Fruit fly (Drosophila melanogaster) whole organism, larva: ENCODE results near the gene CG45095.

Experiments
- noc ChIP-seq: fragments of 200-800 bp; sonication (Bioruptor generic); optimal IDR thresholded peaks from 3 replicates; lab custom pipeline; 2019; ENCODE audit warnings: missing biosample characterization, mild to moderate bottlenecking, missing genetic modification characterization, moderate library complexity

CG45095 gene

dm6 chr3R:25102253-25102652, at the start of gene CG45095:
TSS of gene CG45095 (plus strand) at chr3R:25102553.
- no peak for TF ChIP-seq noc (tag; lab: Kevin White, UChicago)

dm6 chr3R:25054451-25055188, 47.7 kb upstream of the CG45095 start, which contains the start of gene CG31109:
TSS of gene CG31109 (minus strand) at chr3R:25054653.
- peak; percentile 20 for TF ChIP-seq noc (tag; lab: Kevin White, UChicago)

dm6 chr3R:25056016-25056415, 46.3 kb upstream of the CG45095 start, which contains the start of the genes CG31111 and stac:
TSS of gene CG31111 (minus strand) at chr3R:25056177.
TSS of gene stac (plus strand) at chr3R:25056286.
- TF ChIP-seq noc (tag; lab: Kevin White, UChicago): no peak

dm6 chr3R:25056488-25057157, 45.7 kb upstream of the CG45095 start:
- no peak for TF ChIP-seq noc (tag; lab: Kevin White, UChicago)

- no peak for TF ChIP-seq noc (tag; lab: Kevin White, UChicago)
Measured at dm6 chr3R:25060462-25060861, 41.9 kb upstream of the CG45095 start.

- no peak for TF ChIP-seq noc (tag; lab: Kevin White, UChicago)
Measured at dm6 chr3R:25064907-25065841, 37.2 kb upstream of the CG45095 start, which contains the start of the genes veli and PQBP1. TSS of gene veli (minus strand) at chr3R:25065591. TSS of gene PQBP1 (plus strand) at chr3R:25065791.

- TF ChIP-seq noc (tag; lab: Kevin White, UChicago): no peak
Measured at dm6 chr3R:25066856-25067255, 35.5 kb upstream of the CG45095 start.

- TF ChIP-seq noc (tag; lab: Kevin White, UChicago): no peak
Measured at dm6 chr3R:25069569-25069968, 32.8 kb upstream of the CG45095 start, which contains the start of the genes Stt3B and CG11839. TSS of gene Stt3B (minus strand) at chr3R:25069637. TSS of gene CG11839 (plus strand) at chr3R:25069927.

dm6 chr3R:25070871-25071270, 31.5 kb upstream of the CG45095 start, which contains the start of gene CG11836:
TSS of gene CG11836 (plus strand) at chr3R:25071126.
- TF ChIP-seq noc (tag; lab: Kevin White, UChicago): no peak

- TF ChIP-seq noc (tag; lab: Kevin White, UChicago): no peak
Measured at dm6 chr3R:25074558-25074964, 27.8 kb upstream of the CG45095 start, which contains the start of the genes shams and CG11920. TSS of gene shams (minus strand) at chr3R:25074607. TSS of gene CG11920 (plus strand) at chr3R:25074877.

- no peak for TF ChIP-seq noc (tag; lab: Kevin White, UChicago)
Measured at dm6 chr3R:25077280-25077820, 25.0 kb upstream of the CG45095 start.

dm6 chr3R:25078665-25079064, 23.7 kb upstream of the CG45095 start:
- TF ChIP-seq noc (tag; lab: Kevin White, UChicago): no peak

dm6 chr3R:25080446-25080845, 21.9 kb upstream of the CG45095 start:
- TF ChIP-seq noc (tag; lab: Kevin White, UChicago): no peak

dm6 chr3R:25082348-25082747, 20.0 kb upstream of the CG45095 start, which contains the start of gene fd96Ca:
TSS of gene fd96Ca (plus strand) at chr3R:25082684.
- no peak for TF ChIP-seq noc (tag; lab: Kevin White, UChicago)

dm6 chr3R:25094639-25095038, 7.7 kb upstream of the CG45095 start, which contains the start of gene fd96Cb:
TSS of gene fd96Cb (plus strand) at chr3R:25095012.
- TF ChIP-seq noc (tag; lab: Kevin White, UChicago): no peak
